Worm (Caenorhabditis elegans) whole organism, L1 larva: ENCODE measurements around the gene C10F3.7.

Experiments used
- C16A3.4 ChIP-seq: fragments of 150-350 bp; optimal IDR thresholded peaks from 2 replicates; lab custom pipeline; 2014; ENCODE audit warnings: missing biosample characterization, missing genetic modification characterization
- C34B4.2 ChIP-seq: sonication (generic microtip); optimal IDR thresholded peaks from 2 replicates; lab custom pipeline; 2017; ENCODE audit warnings: mild to moderate bottlenecking, missing genetic modification characterization, missing compliant biosample characterization
- Y116A8C.19 ChIP-seq: sonication (generic microtip); optimal IDR thresholded peaks from 2 replicates; lab custom pipeline; 2016; ENCODE audit warnings: missing compliant biosample characterization, missing genetic modification characterization, borderline replicate concordance
- alr-1 ChIP-seq: fragments of 200-800 bp; sonication (Bioruptor generic); optimal IDR thresholded peaks from 2 replicates; lab custom pipeline; 2018; ENCODE audit warnings: borderline replicate concordance, mild to moderate bottlenecking, missing genetic modification characterization, missing compliant biosample characterization
- aly-2 ChIP-seq: fragments of 150-350 bp; optimal IDR thresholded peaks from 2 replicates; lab custom pipeline; 2014; ENCODE audit warnings: missing biosample characterization, missing genetic modification characterization
- ceh-8 ChIP-seq: fragments of 200-800 bp; sonication (Bioruptor generic); optimal IDR thresholded peaks from 2 replicates; lab custom pipeline; 2018; ENCODE audit warnings: mild to moderate bottlenecking, missing genetic modification characterization, moderate library complexity, missing compliant biosample characterization
- ceh-82 ChIP-seq, 3 experiments: fragments of 150-350 bp in 1 of 3; sonication (generic microtip) in 2 of 3; optimal IDR thresholded peaks; 2 replicates each; lab custom pipeline; 2014 to 2017; ENCODE audit warnings: missing biosample characterization in 3 of 3, missing genetic modification characterization in 3 of 3
- ceh-90 ChIP-seq: sonication (generic microtip); optimal IDR thresholded peaks from 2 replicates; lab custom pipeline; 2016; ENCODE audit warnings: missing genetic modification characterization, missing compliant biosample characterization
- efl-1 ChIP-seq, 4 experiments: fragments of 150-350 bp; optimal IDR thresholded peaks in 3 of 4; peaks in 1 of 4; 1 replicate in 1 of 4; 2 replicates in 3 of 4; lab custom pipeline; 2014; ENCODE audit warnings: missing biosample characterization in 2 of 4, missing genetic modification characterization in 2 of 4, missing genetic modification reagents in 2 of 4
- efl-3 ChIP-seq: fragments of 200-800 bp; sonication (Bioruptor generic); optimal IDR thresholded peaks from 2 replicates; lab custom pipeline; 2018; ENCODE audit warnings: mild to moderate bottlenecking, missing genetic modification characterization, missing compliant biosample characterization
- egl-13 ChIP-seq: sonication (generic microtip); optimal IDR thresholded peaks from 2 replicates; lab custom pipeline; 2016; ENCODE audit warnings: missing genotype, missing genetic modification reagents, missing genetic modification characterization, missing compliant biosample characterization
- egl-27 ChIP-seq, 2 experiments: fragments of 150-350 bp in 1 of 2; sonication (generic microtip); optimal IDR thresholded peaks; 3 replicates each; lab custom pipeline; 2017 to 2018; ENCODE audit warnings: missing biosample characterization in 2 of 2, missing genetic modification characterization in 2 of 2, missing genetic modification reagents in 2 of 2
- elt-3 ChIP-seq, 6 experiments: fragments of 150-350 bp in 1 of 6; sonication (generic microtip); optimal IDR thresholded peaks; 2 replicates each; lab custom pipeline; 2017 to 2018; ENCODE audit warnings: missing biosample characterization in 6 of 6, missing genetic modification characterization in 6 of 6, inconsistent platforms in 1 of 6
- ets-5 ChIP-seq: fragments of 200-800 bp; sonication (Bioruptor generic); IDR thresholded peaks from 2 replicates; pipeline ENCODE4 v1.3.6; 2022; ENCODE audit warnings: missing genetic modification characterization, missing compliant biosample characterization
- fkh-4 ChIP-seq: sonication (generic microtip); optimal IDR thresholded peaks from 2 replicates; lab custom pipeline; 2016; ENCODE audit warnings: missing compliant biosample characterization, missing genetic modification characterization, borderline replicate concordance
- fos-1 ChIP-seq: fragments of 150-350 bp; optimal IDR thresholded peaks from 2 replicates; lab custom pipeline; 2014; ENCODE audit warnings: missing biosample characterization, missing genetic modification characterization
- grh-1 ChIP-seq: fragments of 200-800 bp; sonication (Bioruptor generic); IDR thresholded peaks from 2 replicates; pipeline ENCODE4 v1.3.6; 2022; ENCODE audit warnings: missing genetic modification reagents, missing genetic modification characterization, missing compliant biosample characterization
- hlh-17 ChIP-seq: fragments of 200-800 bp; sonication (Bioruptor generic); optimal IDR thresholded peaks from 2 replicates; lab custom pipeline; 2018; ENCODE audit warnings: missing genetic modification characterization, mild to moderate bottlenecking, missing compliant biosample characterization, moderate library complexity, borderline replicate concordance
- hpl-2 ChIP-seq: fragments of 150-350 bp; optimal IDR thresholded peaks from 2 replicates; lab custom pipeline; 2014; ENCODE audit warnings: missing biosample characterization, missing genetic modification reagents, missing genetic modification characterization
- irx-1 ChIP-seq: sonication (generic microtip); optimal IDR thresholded peaks from 2 replicates; lab custom pipeline; 2016; ENCODE audit warnings: missing genetic modification characterization, missing compliant biosample characterization
- isw-1 ChIP-seq: fragments of 200-800 bp; sonication (Bioruptor generic); IDR thresholded peaks from 2 replicates; pipeline ENCODE4 v1.3.6; 2022; ENCODE audit warnings: missing genetic modification characterization, missing compliant biosample characterization
- jun-1 ChIP-seq: fragments of 150-350 bp; optimal IDR thresholded peaks from 2 replicates; lab custom pipeline; 2014; ENCODE audit warnings: missing biosample characterization, missing genetic modification reagents, missing genetic modification characterization
- lin-13 ChIP-seq: fragments of 150-350 bp; optimal IDR thresholded peaks from 2 replicates; lab custom pipeline; 2014; ENCODE audit warnings: missing biosample characterization, missing genetic modification reagents, missing genetic modification characterization
- lin-14 ChIP-seq: fragments of 200-800 bp; sonication (Bioruptor generic); optimal IDR thresholded peaks from 2 replicates; lab custom pipeline; 2018; ENCODE audit warnings: mild to moderate bottlenecking, missing genetic modification characterization, moderate library complexity, missing compliant biosample characterization
- lin-15B ChIP-seq: fragments of 150-350 bp; sonication (generic microtip); optimal IDR thresholded peaks from 3 replicates; lab custom pipeline; 2014; ENCODE audit warnings: missing biosample characterization, missing genetic modification characterization
- lin-35 ChIP-seq, 2 experiments: fragments of 150-350 bp; optimal IDR thresholded peaks; 2 replicates each; lab custom pipeline; 2014; ENCODE audit warnings: missing biosample characterization in 2 of 2, missing genetic modification characterization in 2 of 2, missing genetic modification reagents in 2 of 2
- lir-3 ChIP-seq: sonication (generic microtip); optimal IDR thresholded peaks from 2 replicates; lab custom pipeline; 2016; ENCODE audit warnings: mild to moderate bottlenecking, missing genetic modification characterization, moderate library complexity, missing compliant biosample characterization; ENCODE audit not compliant: poor library complexity
- mab-9 ChIP-seq: fragments of 200-800 bp; sonication (Bioruptor generic); IDR thresholded peaks from 2 replicates; pipeline ENCODE4 v1.3.6; 2022; ENCODE audit warnings: missing genetic modification reagents, missing genetic modification characterization, missing compliant biosample characterization
- mdl-1 ChIP-seq, 2 experiments: fragments of 150-350 bp; optimal IDR thresholded peaks; 2 replicates each; lab custom pipeline; 2014 to 2017; ENCODE audit warnings: missing biosample characterization in 2 of 2, missing genetic modification characterization in 2 of 2, inconsistent platforms in 1 of 2
- mef-2 ChIP-seq: fragments of 150-350 bp; optimal IDR thresholded peaks from 2 replicates; lab custom pipeline; 2014; ENCODE audit warnings: missing biosample characterization, missing genetic modification characterization
- mep-1 ChIP-seq: fragments of 150-350 bp; optimal IDR thresholded peaks from 2 replicates; lab custom pipeline; 2014; ENCODE audit warnings: missing biosample characterization, missing genetic modification characterization
- nhr-12 ChIP-seq: sonication (generic microtip); optimal IDR thresholded peaks from 2 replicates; lab custom pipeline; 2017; ENCODE audit warnings: missing biosample characterization, missing genetic modification characterization
- nhr-20 ChIP-seq: sonication (generic microtip); optimal IDR thresholded peaks from 2 replicates; lab custom pipeline; 2016; ENCODE audit warnings: mild to moderate bottlenecking, missing genetic modification characterization, missing compliant biosample characterization
- nhr-237 ChIP-seq: fragments of 150-350 bp; optimal IDR thresholded peaks from 2 replicates; lab custom pipeline; 2014; ENCODE audit warnings: missing biosample characterization, missing genetic modification characterization
- nhr-28 ChIP-seq: fragments of 150-350 bp; optimal IDR thresholded peaks from 2 replicates; lab custom pipeline; 2014; ENCODE audit warnings: missing biosample characterization, missing genetic modification characterization
- nhr-47 ChIP-seq: sonication (generic microtip); optimal IDR thresholded peaks from 2 replicates; lab custom pipeline; 2016; ENCODE audit warnings: mild to moderate bottlenecking, missing genetic modification characterization, moderate library complexity, missing compliant biosample characterization
- nhr-71 ChIP-seq: sonication (generic microtip); optimal IDR thresholded peaks from 2 replicates; lab custom pipeline; 2016; ENCODE audit warnings: mild to moderate bottlenecking, missing genetic modification characterization, moderate library complexity, missing compliant biosample characterization
- nhr-76 ChIP-seq: sonication (generic microtip); optimal IDR thresholded peaks from 2 replicates; lab custom pipeline; 2017; ENCODE audit warnings: missing biosample characterization, missing genetic modification characterization
- nhr-84 ChIP-seq: sonication (generic microtip); optimal IDR thresholded peaks from 2 replicates; lab custom pipeline; 2017; ENCODE audit warnings: missing biosample characterization, missing genetic modification characterization
- nhr-90 ChIP-seq: sonication (generic microtip); optimal IDR thresholded peaks from 2 replicates; lab custom pipeline; 2016; ENCODE audit warnings: mild to moderate bottlenecking, missing genetic modification characterization, missing compliant biosample characterization; ENCODE audit not compliant: poor library complexity
- pax-3 ChIP-seq: fragments of 200-800 bp; sonication (Bioruptor generic); optimal IDR thresholded peaks from 2 replicates; lab custom pipeline; 2018; ENCODE audit warnings: mild to moderate bottlenecking, missing genetic modification characterization, moderate library complexity, missing compliant biosample characterization
- skn-1 ChIP-seq: fragments of 150-350 bp; optimal IDR thresholded peaks from 2 replicates; lab custom pipeline; 2014; ENCODE audit warnings: missing biosample characterization, missing genetic modification characterization
- snu-23 ChIP-seq: sonication (generic microtip); optimal IDR thresholded peaks from 2 replicates; lab custom pipeline; 2016; ENCODE audit warnings: missing genetic modification characterization, missing compliant biosample characterization
- sox-4 ChIP-seq: sonication (generic microtip); optimal IDR thresholded peaks from 2 replicates; lab custom pipeline; 2016; ENCODE audit warnings: missing genetic modification characterization, missing compliant biosample characterization
- sptf-1 ChIP-seq: fragments of 150-350 bp; optimal IDR thresholded peaks from 2 replicates; lab custom pipeline; 2014; ENCODE audit warnings: missing biosample characterization, missing genetic modification characterization
- swsn-7 ChIP-seq: sonication (generic microtip); optimal IDR thresholded peaks from 2 replicates; lab custom pipeline; 2016; ENCODE audit warnings: missing genetic modification characterization, missing compliant biosample characterization
- tlp-1 ChIP-seq: fragments of 150-350 bp; optimal IDR thresholded peaks from 2 replicates; lab custom pipeline; 2014; ENCODE audit warnings: missing biosample characterization, missing genetic modification characterization
- unc-130 ChIP-seq: fragments of 150-350 bp; optimal IDR thresholded peaks from 2 replicates; lab custom pipeline; 2017; ENCODE audit warnings: missing biosample characterization, missing genetic modification characterization, inconsistent platforms
- unc-30 ChIP-seq: sonication (generic microtip); optimal IDR thresholded peaks from 2 replicates; lab custom pipeline; 2017; ENCODE audit warnings: missing biosample characterization, missing genetic modification characterization
- vab-15 ChIP-seq: sonication (generic microtip); optimal IDR thresholded peaks from 2 replicates; lab custom pipeline; 2017; ENCODE audit warnings: missing genotype, mild to moderate bottlenecking, missing genetic modification characterization, missing compliant biosample characterization
- zag-1 ChIP-seq: fragments of 150-350 bp; optimal IDR thresholded peaks from 2 replicates; lab custom pipeline; 2014; ENCODE audit warnings: missing biosample characterization, missing genetic modification characterization

The C10F3.7 gene

DNA sequence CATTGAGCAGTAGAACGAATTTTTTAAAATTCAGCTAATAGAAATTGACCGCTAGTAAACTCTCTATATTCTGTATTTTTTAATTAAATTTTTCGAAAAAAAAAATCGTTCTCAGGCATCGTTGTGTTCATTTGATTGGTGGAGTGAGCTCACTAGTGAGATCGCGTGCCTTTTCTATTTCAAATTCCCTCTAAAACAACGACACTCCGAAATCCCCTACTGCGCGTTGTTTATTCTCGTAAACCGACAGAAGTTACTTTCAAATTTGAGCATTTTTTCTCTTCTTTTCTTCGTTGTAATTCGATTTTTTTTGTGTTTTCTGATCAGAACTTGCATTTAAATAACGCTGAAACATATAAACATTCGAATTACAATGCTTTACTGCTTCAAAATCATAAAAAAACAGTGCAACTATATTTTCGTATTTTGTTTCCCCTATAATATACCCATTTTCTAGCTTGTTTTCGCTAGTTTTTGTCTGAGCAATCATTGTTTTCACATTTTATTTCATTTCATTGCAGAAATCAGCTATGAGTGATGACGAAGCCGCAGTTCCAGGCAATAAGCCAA is 47.1 kb downstream of the C10F3.7 start, which contains the start of gene syf-3 (continued):
- TF ChIP-seq egl-13 = no peak
- TF ChIP-seq ceh-90 (tag; lab: Kevin White, UChicago) = peak; percentile 30
- TF ChIP-seq grh-1 (GFP tag; lab: Robert Waterston, UW) = peak; percentile 68
- peak; percentile 68 for TF ChIP-seq skn-1 (tag; lab: Kevin White, UChicago)
- no peak for TF ChIP-seq nhr-237 (tag; lab: Kevin White, UChicago)
- no peak for TF ChIP-seq efl-3 (GFP tag; lab: Kevin White, UChicago)
- peak; percentile 49 for TF ChIP-seq nhr-20
- TF ChIP-seq lin-15B (tag; lab: Kevin White, UChicago) = no peak
- TF ChIP-seq C34B4.2 (tag; lab: Kevin White, UChicago) = no peak
- TF ChIP-seq ceh-82 (tag; optimal IDR thresholded peaks at IDR 0.05; lab: Kevin White, UChicago) = peak; percentile 57 to 73 (median 59)
- TF ChIP-seq elt-3 (tag; optimal IDR thresholded peaks at IDR 0.05; lab: Kevin White, UChicago) = no peak
- TF ChIP-seq unc-30 = no peak
- peak; percentile 84 for TF ChIP-seq nhr-47 (tag; lab: Kevin White, UChicago)
- peak; percentile 35 for TF ChIP-seq jun-1 (tag; lab: Kevin White, UChicago)
- TF ChIP-seq isw-1 (GFP tag; lab: Robert Waterston, UW) = peak; percentile 42
- no peak for TF ChIP-seq tlp-1 (tag; lab: Kevin White, UChicago)
- peak; percentile 67 for TF ChIP-seq mep-1
- no peak for TF ChIP-seq sptf-1 (tag; lab: Kevin White, UChicago)
- TF ChIP-seq egl-27 (tag; optimal IDR thresholded peaks at IDR 0.05; lab: Kevin White, UChicago) = no peak
- TF ChIP-seq swsn-7 (tag; lab: Kevin White, UChicago) = peak; percentile 59
- no peak for TF ChIP-seq unc-130 (tag; lab: Kevin White, UChicago)
- TF ChIP-seq sox-4 (tag; lab: Kevin White, UChicago) = peak; percentile 37
- TF ChIP-seq lin-35 (GFP tag; optimal IDR thresholded peaks at IDR 0.05; lab: Kevin White, UChicago) = peak; percentile 99 to 100
- no peak for TF ChIP-seq lin-13 (GFP tag; lab: Kevin White, UChicago)
- peak; percentile 25 for TF ChIP-seq vab-15 (tag; lab: Kevin White, UChicago)
- TF ChIP-seq fos-1 (tag; lab: Kevin White, UChicago) = peak; percentile 36
- TF ChIP-seq nhr-12 (tag; lab: Kevin White, UChicago) = no peak
- peak; percentile 68 for TF ChIP-seq irx-1 (tag; lab: Kevin White, UChicago)
- TF ChIP-seq Y116A8C.19 (tag; lab: Kevin White, UChicago) = no peak
- no peak for TF ChIP-seq lin-14 (GFP tag; lab: Kevin White, UChicago)
- TF ChIP-seq aly-2 (tag; lab: Kevin White, UChicago) = peak; percentile 69
- no peak for TF ChIP-seq ceh-8 (GFP tag; lab: Kevin White, UChicago)
- no peak for TF ChIP-seq mef-2 (tag; lab: Kevin White, UChicago)
- peak; percentile 73 for TF ChIP-seq snu-23
- TF ChIP-seq nhr-90 (tag; lab: Kevin White, UChicago) = peak; percentile 59
- TF ChIP-seq hpl-2 (GFP tag; lab: Kevin White, UChicago) = no peak
- peak; percentile 3 for TF ChIP-seq fkh-4
- TF ChIP-seq C16A3.4 (tag; lab: Kevin White, UChicago) = peak; percentile 18
- no peak for TF ChIP-seq nhr-28 (tag; lab: Kevin White, UChicago)
- no peak for TF ChIP-seq alr-1 (tag; lab: Kevin White, UChicago)
- no peak for TF ChIP-seq hlh-17
- TF ChIP-seq zag-1 (tag; lab: Kevin White, UChicago) = no peak
- TF ChIP-seq ets-5 (GFP tag; lab: Robert Waterston, UW) = no peak
- peak in 1 of 2 experiments; percentile 44 for TF ChIP-seq mdl-1 (tag; optimal IDR thresholded peaks at IDR 0.05; lab: Kevin White, UChicago)
- no peak for TF ChIP-seq nhr-76 (tag; lab: Kevin White, UChicago)
- no peak for TF ChIP-seq nhr-84
- peak; percentile 99 to 100 for TF ChIP-seq efl-1 (optimal IDR thresholded peaks at IDR 0.05; lab: Kevin White, UChicago)
- TF ChIP-seq efl-1 (GFP tag; optimal IDR thresholded peaks at IDR 0.05 in 1 of 2; lab: Kevin White, UChicago) = peak; percentile 100
- no peak for TF ChIP-seq pax-3 (tag; lab: Kevin White, UChicago)
- 0 out of 2 replicates have a peak, but pooled peaks have one; percentile 34 for TF ChIP-seq mab-9 (GFP tag; lab: Robert Waterston, UW)
- peak; percentile 76 for TF ChIP-seq nhr-71 (tag; lab: Kevin White, UChicago)
- TF ChIP-seq lir-3 (tag; lab: Kevin White, UChicago) = peak; percentile 11
